Fruit fly (Drosophila melanogaster): ENCODE data around the gene CG7906.

Gene CG7906

DNA sequence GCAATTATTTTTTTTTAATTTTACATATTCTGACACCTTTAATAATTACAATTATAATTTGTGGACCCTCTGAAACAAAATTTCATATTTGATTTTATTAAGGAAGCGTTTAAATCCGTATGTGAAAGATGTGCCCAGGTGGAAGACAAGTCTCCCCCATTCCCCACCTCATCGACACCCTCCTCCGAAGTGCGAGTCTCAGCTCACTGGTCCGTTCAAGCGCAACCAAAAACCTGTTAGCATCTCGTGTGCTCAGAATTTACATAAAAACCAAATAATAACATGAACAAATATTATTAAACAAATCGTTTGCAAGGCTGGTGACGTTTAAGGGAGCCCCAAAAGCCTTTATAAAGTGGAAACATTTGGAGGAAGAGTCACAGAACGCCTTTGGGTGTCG lies at the start of gene CG7906:
Gene CG7906 (plus strand): TSS at position 301 of the 400 bp plus-strand sequence.
- no peak for TF ChIP-seq noc (tag; optimal IDR thresholded peaks at IDR 0.05)

DNA sequence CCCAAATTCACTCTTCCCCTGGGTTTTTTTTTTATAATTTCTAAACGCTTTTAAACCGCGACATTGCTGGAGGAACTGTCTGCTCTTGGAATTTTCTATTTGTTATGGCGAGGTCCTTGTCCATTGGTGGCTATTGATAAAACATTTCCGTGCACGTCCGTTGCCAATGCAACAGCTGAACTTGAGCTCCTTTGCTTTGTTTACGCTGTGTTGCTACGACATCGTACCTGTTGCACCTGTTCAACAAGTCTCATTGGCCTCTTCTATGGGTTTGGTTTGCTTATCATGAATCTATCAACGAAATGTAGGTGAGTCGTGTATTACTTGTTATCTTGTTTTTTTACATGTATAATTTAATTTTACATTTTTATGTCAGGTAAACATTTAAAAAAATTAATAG lies 47.0 kb upstream of the CG7906 start, which contains the start of gene nan:
Gene nan (minus strand): TSS at position 218 of the 400 bp plus-strand sequence.
- TF ChIP-seq noc (tag; optimal IDR thresholded peaks at IDR 0.05) = no peak

DNA sequence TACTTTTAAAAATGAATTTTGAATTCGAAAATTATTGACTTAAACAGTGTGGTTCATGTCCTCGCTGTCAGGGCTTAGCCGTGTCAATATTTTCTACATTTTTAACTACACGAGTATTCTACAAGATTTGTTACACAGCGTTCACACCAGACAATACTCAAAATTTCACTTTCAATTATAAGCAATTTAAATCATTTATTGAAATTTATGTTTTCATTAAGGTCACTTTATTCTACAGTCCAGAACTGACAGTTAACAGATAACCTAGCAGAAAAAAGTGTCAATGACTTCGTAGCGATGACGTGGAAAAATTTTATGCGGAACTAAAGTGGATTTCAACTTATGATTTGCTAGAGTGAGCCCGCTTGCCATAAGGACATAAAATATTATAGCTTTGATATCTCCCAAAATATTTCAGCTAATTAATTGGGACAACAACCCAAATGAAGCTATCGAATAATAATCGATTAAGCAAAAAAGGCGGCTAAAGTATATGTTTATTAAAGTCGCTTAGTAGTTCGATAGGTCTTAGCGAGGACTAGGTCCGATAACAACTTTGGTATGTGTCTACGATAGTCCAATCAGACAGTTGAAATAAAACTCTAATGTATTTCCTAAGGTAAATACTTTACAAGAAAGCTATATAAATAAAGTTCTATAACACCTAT lies 46.3 kb upstream of the CG7906 start:
- no peak for TF ChIP-seq noc (tag; optimal IDR thresholded peaks at IDR 0.05)

- TF ChIP-seq noc (tag; optimal IDR thresholded peaks at IDR 0.05) = peak; percentile 19
Observed at dm6 chr3L:14190625-14191475, 45.6 kb upstream of the CG7906 start, which contains the start of gene nuf. nuf (plus strand) TSS chr3L:14190870.

DNA sequence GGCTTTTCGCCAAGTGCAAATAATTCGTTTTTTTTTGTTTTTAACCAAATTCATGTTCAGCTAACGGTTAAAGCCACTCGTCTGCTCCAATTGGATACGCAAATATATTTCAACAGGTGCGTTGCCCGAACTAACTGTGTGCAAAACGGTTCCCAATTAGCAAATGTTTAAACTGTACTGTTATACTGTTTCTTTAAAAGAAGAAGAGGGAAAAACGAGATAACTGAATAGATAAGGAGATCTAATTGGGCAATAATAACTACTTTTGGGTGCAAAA lies 45.0 kb upstream of the CG7906 start:
- no peak for TF ChIP-seq noc (tag; optimal IDR thresholded peaks at IDR 0.05)

- no peak for TF ChIP-seq noc (tag; optimal IDR thresholded peaks at IDR 0.05)
Observed at dm6 chr3L:14193962-14194503, 42.4 kb upstream of the CG7906 start.

- no peak for TF ChIP-seq noc (tag; optimal IDR thresholded peaks at IDR 0.05)
Observed at dm6 chr3L:14195714-14196113, 40.7 kb upstream of the CG7906 start.

DNA sequence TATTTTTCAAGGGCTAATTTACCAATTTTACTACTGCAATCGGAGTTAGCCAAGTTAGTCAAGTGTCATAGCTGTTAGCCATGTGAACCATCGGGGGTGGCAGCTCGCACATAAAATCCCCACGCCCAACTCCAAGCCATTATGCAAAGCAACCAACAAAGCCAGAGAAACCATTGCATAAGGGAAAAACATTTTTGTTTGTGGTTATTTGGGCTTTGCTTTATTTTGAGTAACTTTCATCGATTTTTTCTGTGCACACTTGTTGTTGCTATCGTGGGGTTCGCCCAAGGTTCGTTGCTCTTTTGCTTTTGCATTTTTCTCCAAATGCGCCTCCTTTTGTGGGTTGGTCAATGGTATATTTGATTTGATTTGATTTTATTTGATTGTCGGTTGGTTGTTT lies 38.2 kb upstream of the CG7906 start:
- TF ChIP-seq noc (tag; optimal IDR thresholded peaks at IDR 0.05) = no peak

DNA sequence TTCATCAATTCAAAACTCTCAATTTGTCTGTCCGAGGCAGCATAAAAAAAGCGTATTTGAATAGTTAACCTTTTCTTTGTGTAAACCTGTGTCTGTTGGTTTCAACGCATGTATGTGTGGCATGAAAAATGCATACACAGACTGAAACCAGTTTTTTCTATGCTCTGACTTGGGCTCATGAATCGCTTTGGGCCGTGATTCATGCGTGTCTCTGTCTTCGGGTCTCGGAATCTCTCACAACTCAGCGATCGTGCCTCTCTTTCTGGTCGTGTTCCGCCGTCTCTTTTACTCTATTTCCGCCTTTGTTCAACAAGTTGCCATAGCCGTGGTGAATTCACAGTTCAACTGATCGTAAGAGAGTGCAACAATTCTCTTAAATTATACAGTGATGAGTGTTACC lies 35.5 kb upstream of the CG7906 start:
- peak; percentile 8 for TF ChIP-seq noc (tag; optimal IDR thresholded peaks at IDR 0.05)

DNA sequence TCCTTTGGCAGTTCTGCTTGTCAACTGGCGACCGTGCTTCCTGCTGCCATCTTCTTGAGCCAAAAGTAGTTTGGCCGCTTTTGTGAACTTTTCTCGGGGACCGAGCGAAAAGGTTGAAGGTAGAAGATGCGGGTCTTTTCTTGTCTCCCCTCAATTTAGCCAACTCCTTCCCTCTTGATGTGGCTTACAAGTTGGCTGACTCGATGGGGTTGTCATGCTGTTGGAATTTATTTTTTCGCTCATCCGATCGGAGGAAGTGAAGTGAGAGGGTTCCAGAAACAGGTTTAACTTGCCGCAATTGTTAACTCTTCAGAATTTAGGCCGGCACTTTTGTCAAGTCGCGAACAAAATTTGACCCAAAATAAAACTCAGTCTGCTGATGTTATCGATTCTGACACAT lies 34.1 kb upstream of the CG7906 start:
- no peak for TF ChIP-seq noc (tag; optimal IDR thresholded peaks at IDR 0.05)

- TF ChIP-seq noc (tag; optimal IDR thresholded peaks at IDR 0.05) = no peak
Observed at dm6 chr3L:14203023-14203422, 33.4 kb upstream of the CG7906 start, which contains the start of gene saturn. saturn (plus strand) TSS chr3L:14203323.

DNA sequence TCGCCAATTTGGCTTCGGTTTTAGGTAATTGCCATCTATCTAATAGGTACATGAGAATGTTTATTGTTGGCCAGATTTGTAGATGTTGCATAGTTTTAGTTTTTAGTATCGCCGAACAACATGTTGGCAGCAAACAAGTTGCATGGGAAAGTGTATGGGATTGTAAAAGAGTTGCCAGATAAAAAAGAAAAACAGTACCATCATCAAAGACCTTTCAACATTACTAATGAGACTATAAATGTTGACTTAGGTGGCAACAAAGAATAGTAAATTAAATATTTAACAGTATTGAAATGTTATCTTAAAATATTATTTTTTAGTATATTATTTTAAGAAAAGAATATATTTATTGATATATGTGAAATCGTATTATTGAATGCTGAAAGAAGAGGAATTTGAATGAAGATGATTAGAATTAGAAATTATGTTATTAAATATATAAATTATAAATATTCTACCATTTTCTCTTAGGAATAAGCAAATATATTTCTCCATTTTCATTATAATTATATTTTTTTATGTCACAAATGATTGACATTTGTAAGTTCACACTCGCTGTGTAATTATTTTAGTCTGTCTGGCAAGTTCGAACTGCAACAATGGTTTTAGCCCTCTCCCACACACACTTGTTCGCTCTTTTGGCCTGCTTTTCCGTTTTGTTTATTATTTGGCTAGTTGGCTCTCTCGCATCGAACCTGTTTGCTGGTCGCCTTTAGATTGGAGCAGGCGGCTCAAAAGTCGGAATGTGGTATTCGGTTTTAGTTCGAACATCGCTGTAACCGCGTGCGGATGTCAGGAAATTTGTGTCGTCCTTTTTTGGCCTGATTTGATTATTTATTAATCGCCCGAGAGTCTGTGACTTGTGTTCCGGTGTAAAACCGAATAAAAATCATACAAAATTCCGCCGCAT lies 31.5 kb upstream of the CG7906 start:
- TF ChIP-seq noc (tag; optimal IDR thresholded peaks at IDR 0.05) = no peak

- no peak for TF ChIP-seq noc (tag; optimal IDR thresholded peaks at IDR 0.05)
Observed at dm6 chr3L:14207361-14207760, 29.1 kb upstream of the CG7906 start.

- no peak for TF ChIP-seq noc (tag; optimal IDR thresholded peaks at IDR 0.05)
Observed at dm6 chr3L:14208974-14209373, 27.5 kb upstream of the CG7906 start.

dm6 chr3L:14211616-14212015 lies 24.8 kb upstream of the CG7906 start:
- no peak for TF ChIP-seq noc (tag; optimal IDR thresholded peaks at IDR 0.05)

All from whole organism, larva.